Worm (Caenorhabditis elegans) whole organism, young adult: Measurements from ENCODE around the gene capg-2.

Experiments
- D2030.7 ChIP-seq: fragments of 200-800 bp; sonication (Bioruptor generic); IDR thresholded peaks from 2 replicates; pipeline ENCODE4 v1.3.6; 2022; ENCODE audit warnings: missing genetic modification reagents, missing genetic modification characterization, missing compliant biosample characterization
- F22D6.2 ChIP-seq: sonication (generic microtip); optimal IDR thresholded peaks from 2 replicates; lab custom pipeline; 2016; ENCODE audit warnings: mild to moderate bottlenecking, missing genetic modification characterization, missing compliant biosample characterization
- K12H6.12 ChIP-seq: fragments of 200-800 bp; sonication (Bioruptor generic); optimal IDR thresholded peaks from 2 replicates; lab custom pipeline; 2018; ENCODE audit warnings: mild to moderate bottlenecking, missing genetic modification characterization, missing compliant biosample characterization
- ccch-3 ChIP-seq: fragments of 200-800 bp; sonication (Bioruptor generic); optimal IDR thresholded peaks from 2 replicates; lab custom pipeline; 2018; ENCODE audit warnings: mild to moderate bottlenecking, missing genetic modification characterization, missing compliant biosample characterization
- nfya-1 ChIP-seq: sonication (generic microtip); optimal IDR thresholded peaks from 2 replicates; lab custom pipeline; 2017; ENCODE audit warnings: antibody characterized with exemption, missing compliant biosample characterization, missing genetic modification characterization, borderline replicate concordance; ENCODE audit not compliant: insufficient read depth
- unc-62 ChIP-seq: fragments of 150-350 bp; optimal IDR thresholded peaks from 2 replicates; lab custom pipeline; 2014; ENCODE audit warnings: missing biosample characterization, missing genetic modification reagents, missing genetic modification characterization

DNA sequence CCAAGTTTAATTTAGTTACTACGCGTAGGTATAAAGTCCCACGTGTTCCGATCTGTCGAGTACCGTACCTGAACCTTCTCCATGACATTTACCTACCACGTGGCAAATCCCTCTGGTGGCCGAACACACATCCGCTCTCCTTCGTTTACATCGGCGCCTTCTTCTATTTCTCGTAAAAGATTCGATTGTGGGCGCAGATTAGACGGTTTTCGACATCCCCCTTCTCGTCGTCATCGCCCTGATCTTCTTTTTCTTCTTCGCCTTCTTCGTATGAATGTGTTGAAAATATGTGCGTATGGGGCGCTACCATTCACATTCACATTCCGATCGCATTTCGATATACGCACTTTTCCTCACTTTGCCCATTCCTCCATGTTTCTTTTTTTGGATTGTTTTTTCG lies 25.1 kb downstream of the capg-2 start:
- TF ChIP-seq F22D6.2 (tag; lab: Kevin White, UChicago) (no peak), K12H6.12 (no peak), ccch-3 (GFP tag; lab: Kevin White, UChicago) (no peak), unc-62 (no peak), nfya-1 (no peak), D2030.7 (GFP tag; lab: Robert Waterston, UW) (no peak)
